Worm (Caenorhabditis elegans) whole organism, midembryonic: ENCODE measurements around the gene ZK688.5.

Source experiments
- T22C8.4 ChIP-seq: fragments of 200-800 bp; sonication (Bioruptor generic); IDR thresholded peaks from 2 replicates; pipeline ENCODE4 v1.3.6; 2022; ENCODE audit warnings: missing genetic modification characterization, missing compliant biosample characterization
- cog-1 ChIP-seq: sonication (generic microtip); optimal IDR thresholded peaks from 2 replicates; lab custom pipeline; 2016; ENCODE audit warnings: missing genetic modification characterization, missing compliant biosample characterization
- flt-1 ChIP-seq: fragments of 200-800 bp; sonication (Bioruptor generic); IDR thresholded peaks from 2 replicates; pipeline ENCODE4 v1.3.6; 2022; ENCODE audit warnings: missing genetic modification characterization, missing compliant biosample characterization
- klf-2 ChIP-seq: fragments of 200-800 bp; sonication (Bioruptor generic); conservative IDR thresholded peaks from 2 replicates; pipeline ENCODE4 v1.3.6; 2022; ENCODE audit warnings: missing genetic modification reagents, missing genetic modification characterization, missing compliant biosample characterization
- med-1 ChIP-seq: sonication (generic microtip); optimal IDR thresholded peaks from 2 replicates; lab custom pipeline; 2017; ENCODE audit warnings: missing genetic modification characterization, mild to moderate bottlenecking, missing compliant biosample characterization, antibody characterized with exemption, missing genetic modification reagents; ENCODE audit not compliant: insufficient read depth
- ref-1 ChIP-seq: fragments of 200-800 bp; sonication (Bioruptor generic); conservative IDR thresholded peaks from 2 replicates; pipeline ENCODE4 v1.3.6; 2022; ENCODE audit warnings: missing genetic modification reagents, missing genetic modification characterization, missing compliant biosample characterization
- tab-1 ChIP-seq: fragments of 200-800 bp; sonication (Bioruptor generic); IDR thresholded peaks from 2 replicates; pipeline ENCODE4 v1.3.6; 2022; ENCODE audit warnings: missing genetic modification characterization, missing compliant biosample characterization
- ztf-23 ChIP-seq: fragments of 200-800 bp; sonication (Bioruptor generic); IDR thresholded peaks from 2 replicates; pipeline ENCODE4 v1.3.6; 2022; ENCODE audit warnings: missing genetic modification reagents, missing genetic modification characterization, missing compliant biosample characterization
- ztf-29 ChIP-seq: fragments of 200-800 bp; sonication (Bioruptor generic); IDR thresholded peaks from 2 replicates; pipeline ENCODE4 v1.3.6; 2022; ENCODE audit warnings: missing genetic modification reagents, missing genetic modification characterization, missing compliant biosample characterization

ZK688.5 gene

ce11 chrIII:7917667-7918066 lies 26.2 kb upstream of the ZK688.5 start, which contains the start of gene gly-3:
Gene gly-3 (minus strand): TSS chrIII:7917767.
- no peak for TF ChIP-seq ztf-23 (GFP tag; lab: Robert Waterston, UW)
- no peak for TF ChIP-seq tab-1 (GFP tag; lab: Robert Waterston, UW)
- TF ChIP-seq T22C8.4 (GFP tag; lab: Robert Waterston, UW), result no peak
- no peak for TF ChIP-seq cog-1 (tag; lab: Kevin White, UChicago)
- no peak for TF ChIP-seq ref-1 (GFP tag; lab: Robert Waterston, UW)
- TF ChIP-seq ztf-29 (GFP tag; lab: Robert Waterston, UW), result no peak
- no peak for TF ChIP-seq med-1 (GFP tag; lab: Kevin White, UChicago)
- TF ChIP-seq klf-2 (GFP tag; lab: Robert Waterston, UW), result no peak
- TF ChIP-seq flt-1 (GFP tag; lab: Robert Waterston, UW), result no peak

- no peak for TF ChIP-seq T22C8.4 (GFP tag; lab: Robert Waterston, UW)
- no peak for TF ChIP-seq cog-1 (tag; lab: Kevin White, UChicago)
- TF ChIP-seq ztf-23 (GFP tag; lab: Robert Waterston, UW), result no peak
- TF ChIP-seq ref-1 (GFP tag; lab: Robert Waterston, UW), result no peak
- TF ChIP-seq med-1 (GFP tag; lab: Kevin White, UChicago), result no peak
- no peak for TF ChIP-seq ztf-29 (GFP tag; lab: Robert Waterston, UW)
- no peak for TF ChIP-seq klf-2 (GFP tag; lab: Robert Waterston, UW)
- no peak for TF ChIP-seq flt-1 (GFP tag; lab: Robert Waterston, UW)
Observed at ce11 chrIII:7913488-7913887, 22.1 kb upstream of the ZK688.5 start, which contains the start of gene ZK688.12. Gene ZK688.12 (minus strand): TSS chrIII:7913588.

ce11 chrIII:7911621-7912020 lies 20.2 kb upstream of the ZK688.5 start, which contains the start of gene ZK688.7:
Gene ZK688.7 (minus strand): TSS chrIII:7911634.
- TF ChIP-seq ref-1 (GFP tag; lab: Robert Waterston, UW), result no peak
- TF ChIP-seq ztf-29 (GFP tag; lab: Robert Waterston, UW), result no peak

ce11 chrIII:7909263-7909662 lies 17.8 kb upstream of the ZK688.5 start, which contains the start of gene ZK688.1:
Gene ZK688.1 (plus strand): TSS chrIII:7909563.
- TF ChIP-seq klf-2 (GFP tag; lab: Robert Waterston, UW) (no peak), T22C8.4 (GFP tag; lab: Robert Waterston, UW) (no peak), ref-1 (GFP tag; lab: Robert Waterston, UW) (no peak), tab-1 (GFP tag; lab: Robert Waterston, UW) (no peak), ztf-29 (GFP tag; lab: Robert Waterston, UW) (no peak), flt-1 (GFP tag; lab: Robert Waterston, UW) (no peak), cog-1 (tag; lab: Kevin White, UChicago) (no peak), ztf-23 (GFP tag; lab: Robert Waterston, UW) (no peak), med-1 (GFP tag; lab: Kevin White, UChicago) (no peak)

- TF ChIP-seq flt-1 (GFP tag; lab: Robert Waterston, UW), result no peak
- TF ChIP-seq klf-2 (GFP tag; lab: Robert Waterston, UW), result no peak
- TF ChIP-seq cog-1 (tag; lab: Kevin White, UChicago), result no peak
- TF ChIP-seq ref-1 (GFP tag; lab: Robert Waterston, UW), result no peak
- no peak for TF ChIP-seq med-1 (GFP tag; lab: Kevin White, UChicago)
- no peak for TF ChIP-seq tab-1 (GFP tag; lab: Robert Waterston, UW)
- TF ChIP-seq T22C8.4 (GFP tag; lab: Robert Waterston, UW), result no peak
- TF ChIP-seq ztf-29 (GFP tag; lab: Robert Waterston, UW), result no peak
- TF ChIP-seq ztf-23 (GFP tag; lab: Robert Waterston, UW), result no peak
Observed at ce11 chrIII:7907515-7907914, 16.1 kb upstream of the ZK688.5 start, which contains the start of gene pcp-5. Gene pcp-5 (minus strand): TSS chrIII:7907615.

ce11 chrIII:7903427-7903826 lies 12.0 kb upstream of the ZK688.5 start:
- TF ChIP-seq ztf-29 (GFP tag; lab: Robert Waterston, UW) (no peak), klf-2 (GFP tag; lab: Robert Waterston, UW) (no peak), med-1 (GFP tag; lab: Kevin White, UChicago) (no peak), ref-1 (GFP tag; lab: Robert Waterston, UW) (no peak), flt-1 (GFP tag; lab: Robert Waterston, UW) (no peak)

- TF ChIP-seq cog-1 (tag; lab: Kevin White, UChicago) (no peak), ztf-29 (GFP tag; lab: Robert Waterston, UW) (no peak), tab-1 (GFP tag; lab: Robert Waterston, UW) (no peak), ref-1 (GFP tag; lab: Robert Waterston, UW) (no peak), T22C8.4 (GFP tag; lab: Robert Waterston, UW) (no peak), flt-1 (GFP tag; lab: Robert Waterston, UW) (no peak), klf-2 (GFP tag; lab: Robert Waterston, UW) (no peak), med-1 (GFP tag; lab: Kevin White, UChicago) (no peak), ztf-23 (GFP tag; lab: Robert Waterston, UW) (no peak)
Observed at ce11 chrIII:7900733-7901132, 9.3 kb upstream of the ZK688.5 start, which contains the start of gene best-24. Gene best-24 (plus strand): TSS chrIII:7901033.

- TF ChIP-seq klf-2 (GFP tag; lab: Robert Waterston, UW) (no peak), cog-1 (tag; lab: Kevin White, UChicago) (no peak), flt-1 (GFP tag; lab: Robert Waterston, UW) (no peak), med-1 (GFP tag; lab: Kevin White, UChicago) (no peak), ref-1 (GFP tag; lab: Robert Waterston, UW) (no peak), ztf-23 (GFP tag; lab: Robert Waterston, UW) (no peak)
Observed at ce11 chrIII:7897733-7898132, 6.3 kb upstream of the ZK688.5 start.

ce11 chrIII:7896925-7897324 lies 5.5 kb upstream of the ZK688.5 start, which contains the start of gene ZK688.10:
Gene ZK688.10 (minus strand): TSS chrIII:7897025.
- no peak for TF ChIP-seq cog-1 (tag; lab: Kevin White, UChicago)
- TF ChIP-seq ref-1 (GFP tag; lab: Robert Waterston, UW), result no peak
- no peak for TF ChIP-seq tab-1 (GFP tag; lab: Robert Waterston, UW)
- TF ChIP-seq med-1 (GFP tag; lab: Kevin White, UChicago), result no peak
- TF ChIP-seq T22C8.4 (GFP tag; lab: Robert Waterston, UW), result no peak
- TF ChIP-seq ztf-29 (GFP tag; lab: Robert Waterston, UW), result no peak
